Fruit fly (Drosophila melanogaster) Kc167 (cell line): ENCODE measurements around the gene CG10472.

Experiments used
- Myc ChIP-seq: fragments of >200 bp; optimal IDR thresholded peaks from 2 replicates; lab custom pipeline; 2017; ENCODE audit warnings: missing external identifiers
- Sin3A ChIP-seq: fragments of >200 bp; optimal IDR thresholded peaks from 2 replicates; lab custom pipeline; 2018; ENCODE audit warnings: missing external identifiers
- h ChIP-seq: fragments of >200 bp; optimal IDR thresholded peaks from 3 replicates; lab custom pipeline; 2018; ENCODE audit warnings: missing external identifiers
- insv ChIP-seq: fragments of >200 bp; optimal IDR thresholded peaks from 3 replicates; lab custom pipeline; 2018; ENCODE audit warnings: missing external identifiers
- psq ChIP-seq: fragments of >200 bp; optimal IDR thresholded peaks from 2 replicates; lab custom pipeline; 2017; ENCODE audit warnings: missing external identifiers
- ttk ChIP-seq: sonication (Bioruptor generic); optimal IDR thresholded peaks from 2 replicates; lab custom pipeline; 2017; ENCODE audit warnings: missing external identifiers

CG10472 gene

DNA sequence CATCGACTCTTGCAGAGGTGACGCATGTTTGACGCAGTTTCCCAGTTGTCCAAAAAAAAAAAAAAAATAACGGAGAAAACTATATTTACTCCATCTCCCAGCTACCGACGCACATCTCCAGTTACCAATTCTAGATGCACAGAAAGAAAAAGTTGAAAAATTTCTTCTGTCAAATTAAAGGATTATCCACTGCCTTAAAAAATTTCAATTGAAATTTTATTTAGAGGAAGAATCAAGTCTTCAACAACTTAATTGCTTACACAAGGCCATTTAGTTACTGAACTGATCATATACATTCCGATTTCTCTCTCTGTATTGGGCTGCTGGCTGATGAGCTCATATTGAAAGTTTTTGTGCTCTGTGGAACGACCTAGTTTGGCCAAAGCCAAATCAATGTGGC is 23.3 kb upstream of the CG10472 start:
- TF ChIP-seq insv (lab: Kevin White, UChicago) (no peak), Sin3A (lab: Kevin White, UChicago) (no peak), ttk (lab: Kevin White, UChicago) (no peak), psq (lab: Kevin White, UChicago) (no peak), Myc (lab: Kevin White, UChicago) (no peak), h (no peak)

DNA sequence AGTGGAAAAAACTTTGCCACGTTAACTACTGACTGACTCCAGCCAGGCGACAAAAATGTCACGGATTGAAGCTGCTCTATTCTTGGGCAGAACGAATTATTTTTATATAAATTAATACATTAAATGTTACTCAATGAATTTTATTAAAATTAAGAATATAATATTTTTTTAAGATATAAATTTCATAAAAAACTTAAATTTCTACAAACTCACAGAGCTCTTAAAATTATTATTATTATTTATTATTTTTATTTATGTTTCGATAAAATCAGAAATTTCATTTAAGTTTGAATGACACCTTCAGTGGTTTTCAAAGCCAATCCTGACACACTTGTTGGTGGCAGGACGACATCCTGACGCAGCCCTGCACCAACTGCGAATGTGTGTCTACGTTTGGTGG is 22.4 kb upstream of the CG10472 start:
- no peak for TF ChIP-seq psq (lab: Kevin White, UChicago)
- no peak for TF ChIP-seq ttk (lab: Kevin White, UChicago)
- no peak for TF ChIP-seq insv (lab: Kevin White, UChicago)
- no peak for TF ChIP-seq h
- no peak for TF ChIP-seq Myc (lab: Kevin White, UChicago)
- TF ChIP-seq Sin3A (lab: Kevin White, UChicago), result no peak

DNA sequence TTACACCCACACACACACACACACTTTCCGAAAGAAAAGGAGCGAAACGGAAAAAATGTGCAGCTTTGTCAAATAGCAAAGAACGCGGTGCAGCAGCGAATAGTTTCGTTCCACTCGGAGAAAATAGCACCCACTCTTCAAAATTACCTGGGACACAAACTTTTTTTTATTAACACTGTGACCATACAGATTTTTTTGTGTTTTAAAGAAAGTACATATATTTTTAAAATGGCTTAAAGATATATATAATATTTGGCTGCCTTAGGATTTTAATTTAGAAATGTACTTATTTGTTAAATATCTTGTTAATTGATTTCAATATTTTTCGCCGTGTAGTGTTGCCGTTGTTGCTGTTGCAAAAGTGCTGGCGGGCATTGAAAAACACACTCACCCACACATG is 21.7 kb upstream of the CG10472 start:
- TF ChIP-seq insv (lab: Kevin White, UChicago) (no peak), Sin3A (lab: Kevin White, UChicago) (no peak)

DNA sequence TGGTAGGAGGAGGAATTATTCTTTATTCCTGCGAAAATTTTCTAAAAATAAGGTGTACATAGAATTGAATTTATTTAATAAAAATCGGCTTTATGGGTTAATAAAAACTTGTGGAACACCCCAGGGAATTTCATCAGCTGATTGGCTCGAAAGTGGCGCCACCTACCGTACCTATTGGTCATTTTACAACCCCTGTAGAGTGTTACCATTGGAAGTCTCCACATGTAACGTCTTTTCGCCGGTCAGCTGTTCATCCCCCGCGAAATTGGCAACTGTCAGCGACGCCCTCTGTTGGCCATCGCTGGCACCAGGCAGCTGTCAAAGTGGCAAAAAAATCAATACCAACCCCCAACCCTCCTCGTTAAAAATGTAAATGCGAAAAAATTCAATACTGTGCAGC is 19.9 kb upstream of the CG10472 start, which contains the start of gene CG13293:
CG13293 (plus strand) TSS at position 323 of the 400 bp plus-strand sequence.
- TF ChIP-seq psq (lab: Kevin White, UChicago) (no peak), ttk (lab: Kevin White, UChicago) (no peak), Sin3A (lab: Kevin White, UChicago) (no peak)

DNA sequence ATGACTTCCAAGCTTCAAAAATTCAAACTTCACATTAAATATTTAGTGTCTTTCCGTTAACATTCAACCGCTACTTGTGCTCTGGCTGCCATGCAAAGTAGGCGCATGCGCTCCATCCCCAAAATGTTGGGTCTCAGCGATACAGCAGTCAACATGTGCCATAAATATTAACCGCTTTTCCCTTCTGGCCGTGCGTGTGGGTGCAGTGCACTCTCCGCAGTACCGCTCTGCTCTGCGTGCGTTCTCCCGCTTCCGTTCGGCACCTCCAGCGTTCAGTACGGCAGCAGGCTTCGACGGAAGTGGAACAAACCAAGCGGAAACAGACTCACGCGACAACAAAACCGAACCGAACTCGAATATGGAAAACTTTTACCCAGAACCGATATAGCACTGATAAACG is 13.7 kb upstream of the CG10472 start, which contains the start of gene ssp6:
ssp6 (plus strand) TSS at position 294 of the 400 bp plus-strand sequence.
- TF ChIP-seq psq (lab: Kevin White, UChicago) (no peak), ttk (lab: Kevin White, UChicago) (no peak), insv (lab: Kevin White, UChicago) (no peak), h (no peak), Sin3A (lab: Kevin White, UChicago) (no peak), Myc (lab: Kevin White, UChicago) (no peak)

DNA sequence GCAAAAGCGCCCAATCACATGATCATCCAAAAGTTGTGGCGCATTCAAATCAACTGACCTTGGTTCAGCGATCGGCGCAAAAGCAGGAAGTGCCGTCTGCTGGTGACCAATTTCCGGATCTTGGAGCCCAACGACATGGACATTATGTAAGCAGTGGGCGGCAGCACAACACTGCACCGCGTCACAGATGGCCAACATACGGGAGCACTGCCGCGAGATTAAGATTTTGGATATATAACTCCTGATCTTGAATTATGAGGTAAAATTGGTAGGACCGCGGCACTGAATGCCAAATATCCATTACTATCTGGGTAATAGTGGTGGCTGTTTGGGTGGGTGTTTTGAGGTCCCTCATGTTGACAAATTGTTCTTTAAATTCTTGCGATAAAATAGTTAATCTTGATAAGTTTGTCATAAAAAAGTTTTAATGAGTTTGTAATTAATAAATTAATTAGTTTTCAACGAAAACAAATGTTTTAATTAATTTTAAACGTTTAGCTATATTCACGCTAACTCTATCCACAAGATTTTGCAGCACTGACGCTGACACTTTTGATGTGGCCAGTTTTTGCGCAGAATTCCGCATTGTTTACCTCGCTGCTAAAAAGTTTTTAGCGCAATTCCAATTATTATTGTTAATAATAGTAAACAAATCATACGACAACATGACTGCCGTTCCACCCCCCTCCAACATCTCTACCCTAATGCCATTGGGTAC is 12.4 kb upstream of the CG10472 start, which contains the start of the genes CG13295 and CG6610:
CG13295 (minus strand) TSS at position 271 of the 718 bp plus-strand sequence.
CG6610 (plus strand) TSS at position 562 of the 718 bp plus-strand sequence.
- TF ChIP-seq psq (lab: Kevin White, UChicago) (no peak), Myc (lab: Kevin White, UChicago) (no peak), h (no peak), insv (lab: Kevin White, UChicago) (no peak), ttk (lab: Kevin White, UChicago) (no peak), Sin3A (lab: Kevin White, UChicago) (no peak)

DNA sequence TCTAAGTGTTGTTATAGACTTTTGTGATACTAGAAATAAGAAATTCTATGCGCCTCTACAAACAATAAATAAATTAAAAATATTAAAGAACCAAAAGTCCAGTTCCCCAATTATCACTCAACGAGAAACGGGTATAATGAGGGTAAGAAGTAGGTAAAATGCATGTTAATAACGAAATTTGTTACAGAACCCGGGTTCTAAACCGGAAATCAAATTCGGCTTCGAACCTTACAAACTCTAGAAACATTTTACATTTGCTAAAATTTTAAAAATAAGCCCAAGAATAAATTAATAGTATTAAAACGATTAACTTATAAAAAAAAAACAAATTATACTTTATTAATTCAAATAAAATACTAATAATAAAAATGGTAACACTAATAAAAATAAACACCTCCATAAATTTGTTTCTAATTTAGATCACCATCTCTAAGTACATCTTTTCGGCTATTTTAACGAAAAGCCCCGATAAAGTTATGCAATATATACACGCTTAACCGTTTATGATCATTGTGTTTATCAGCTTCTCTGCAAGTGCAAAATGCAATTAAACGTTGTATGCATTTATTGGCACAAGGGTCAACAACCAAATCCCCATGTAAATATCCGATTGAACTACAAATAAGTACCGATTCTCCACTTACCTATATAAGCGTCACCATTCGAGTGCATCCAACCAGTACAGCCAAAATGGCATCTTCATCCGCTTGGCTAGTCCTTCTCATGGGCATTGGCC is 8.9 kb upstream of the CG10472 start, which contains the start of gene CG6602:
CG6602 (plus strand) TSS at position 686 of the 736 bp plus-strand sequence.
- TF ChIP-seq psq (lab: Kevin White, UChicago) (no peak), Myc (lab: Kevin White, UChicago) (no peak), ttk (lab: Kevin White, UChicago) (no peak), h (no peak), Sin3A (lab: Kevin White, UChicago) (no peak), insv (lab: Kevin White, UChicago) (no peak)

DNA sequence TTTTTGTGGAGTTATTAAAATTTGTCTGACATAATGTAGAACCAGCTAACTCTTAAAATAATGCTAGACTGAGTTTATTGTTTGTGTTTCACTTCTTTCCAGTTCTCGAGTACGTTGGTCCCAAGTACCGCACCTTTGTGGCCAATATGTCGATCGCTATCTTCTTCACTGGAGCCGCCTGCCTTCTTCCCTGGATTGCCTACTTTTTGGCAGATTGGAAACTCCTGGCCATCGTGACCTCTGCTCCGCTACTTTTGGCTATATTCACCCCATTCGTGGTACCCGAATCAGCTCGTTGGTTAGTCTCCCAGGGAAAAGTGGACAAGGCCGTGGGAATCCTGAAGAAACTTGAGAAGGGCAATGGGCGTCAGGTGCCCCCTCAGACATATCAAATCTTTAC is 7.4 kb upstream of the CG10472 start:
- TF ChIP-seq h (no peak), insv (lab: Kevin White, UChicago) (no peak), ttk (lab: Kevin White, UChicago) (no peak), Sin3A (lab: Kevin White, UChicago) (no peak), psq (lab: Kevin White, UChicago) (no peak), Myc (lab: Kevin White, UChicago) (no peak)

DNA sequence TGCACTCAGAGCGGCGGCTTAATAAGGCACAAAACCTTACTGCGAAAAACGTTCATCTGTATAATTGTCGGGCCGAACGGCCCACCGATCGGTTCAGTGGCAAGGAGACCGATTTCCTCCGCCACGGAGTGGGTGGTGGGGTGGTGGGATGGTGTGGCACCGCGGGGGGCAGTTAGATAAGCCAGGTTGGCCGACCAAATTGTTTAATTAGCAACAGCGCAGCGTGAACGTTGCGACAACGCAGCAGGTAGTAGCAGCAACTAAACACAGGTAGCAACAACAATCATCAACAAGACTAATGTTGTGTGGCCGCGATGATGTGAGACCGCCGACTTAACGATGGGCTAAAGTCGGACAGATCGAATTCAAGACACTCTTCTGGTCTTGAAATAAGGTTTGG is 5.5 kb upstream of the CG10472 start:
- TF ChIP-seq ttk (lab: Kevin White, UChicago) (no peak), Myc (lab: Kevin White, UChicago) (no peak), insv (lab: Kevin White, UChicago) (no peak), psq (lab: Kevin White, UChicago) (no peak), Sin3A (lab: Kevin White, UChicago) (no peak), h (no peak)

DNA sequence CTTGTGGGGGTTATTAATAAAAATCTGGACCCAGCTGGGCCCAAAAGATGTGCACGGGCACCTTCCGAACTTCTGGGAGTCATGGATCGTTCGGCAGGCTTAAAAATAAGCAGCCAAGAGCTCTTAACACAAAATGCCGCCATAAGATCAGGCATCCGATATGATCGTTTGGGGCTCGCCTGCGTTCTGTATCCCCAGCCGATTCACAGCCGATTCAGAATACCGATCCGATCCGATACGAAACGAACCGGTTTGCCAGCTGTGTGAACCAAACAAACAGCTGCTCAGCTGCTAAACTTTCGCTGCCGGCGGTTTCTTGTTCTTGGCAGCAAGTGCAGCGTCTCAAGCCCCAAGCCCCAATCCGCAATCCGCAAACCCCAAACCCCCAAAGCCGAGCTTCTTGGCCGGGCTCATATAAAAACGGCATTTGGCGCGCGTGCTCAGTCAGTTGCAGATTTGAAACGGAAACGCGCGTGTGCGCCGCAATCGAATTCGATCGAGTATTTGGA is 3.2 kb upstream of the CG10472 start, which contains the start of gene CG42269:
CG42269 (plus strand) TSS at position 416 of the 509 bp plus-strand sequence.
- TF ChIP-seq psq (lab: Kevin White, UChicago) (no peak), Myc (lab: Kevin White, UChicago) (no peak)

DNA sequence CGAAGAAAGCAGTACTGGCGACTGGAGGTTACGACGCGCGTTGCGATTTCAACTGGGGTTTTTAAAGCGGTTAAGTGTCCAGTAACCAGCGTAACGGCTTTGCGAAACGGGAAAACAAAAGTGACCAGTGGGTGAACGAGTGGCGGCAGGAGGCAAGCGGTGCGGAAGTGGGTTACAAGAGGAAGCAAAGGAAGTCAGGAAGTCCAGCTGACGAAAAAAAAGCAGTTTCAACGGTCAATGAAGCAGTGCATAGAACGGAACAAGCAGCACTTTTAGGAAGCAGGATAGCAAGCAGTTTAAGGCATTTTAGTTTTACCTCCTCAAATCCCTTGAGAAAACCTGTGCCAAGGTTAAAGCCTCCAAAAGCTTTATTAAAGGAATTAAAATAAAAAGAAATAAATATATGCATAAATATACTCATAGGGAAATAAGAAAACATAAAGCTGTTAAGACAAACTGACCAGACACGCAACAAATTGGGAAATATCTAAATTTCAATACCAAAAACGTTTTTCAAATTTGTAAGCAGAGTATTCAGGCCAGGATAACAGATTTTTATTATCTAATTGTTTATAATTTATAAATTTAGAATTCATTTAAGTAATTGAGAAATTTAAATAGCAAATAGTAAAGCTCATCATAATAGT is 3.5 kb downstream of the CG10472 start, which contains the start of gene CG6592:
CG6592 (plus strand) TSS at position 597 of the 647 bp plus-strand sequence.
- TF ChIP-seq Myc (lab: Kevin White, UChicago), result no peak
- TF ChIP-seq ttk (lab: Kevin White, UChicago), result no peak
- TF ChIP-seq h, result no peak
- TF ChIP-seq psq (lab: Kevin White, UChicago), result no peak
- no peak for TF ChIP-seq insv (lab: Kevin White, UChicago)
- no peak for TF ChIP-seq Sin3A (lab: Kevin White, UChicago)
